Fruit fly (Drosophila melanogaster) S2 (cell line): ENCODE measurements around the gene Ipo9.

Source experiments
- CG8478 ChIP-seq: fragments of >200 bp; optimal IDR thresholded peaks from 2 replicates; lab custom pipeline; 2018
- CTCF ChIP-seq, 2 experiments: fragments of >200 bp; optimal IDR thresholded peaks; 2 replicates each; lab custom pipeline; 2018

- TF ChIP-seq CG8478 (lab: Kevin White, UChicago) (no peak), CTCF (optimal IDR thresholded peaks at IDR 0.05; lab: Kevin White, UChicago) (no peak)
These were observed 23.4 kb downstream of the Ipo9 start, which contains the start of the genes Exd2 and CG5281 for dm6 chr3R:11435537-11436234.
